Fruit fly (Drosophila melanogaster): Measurements from ENCODE around the gene Acp76A.

DNA sequence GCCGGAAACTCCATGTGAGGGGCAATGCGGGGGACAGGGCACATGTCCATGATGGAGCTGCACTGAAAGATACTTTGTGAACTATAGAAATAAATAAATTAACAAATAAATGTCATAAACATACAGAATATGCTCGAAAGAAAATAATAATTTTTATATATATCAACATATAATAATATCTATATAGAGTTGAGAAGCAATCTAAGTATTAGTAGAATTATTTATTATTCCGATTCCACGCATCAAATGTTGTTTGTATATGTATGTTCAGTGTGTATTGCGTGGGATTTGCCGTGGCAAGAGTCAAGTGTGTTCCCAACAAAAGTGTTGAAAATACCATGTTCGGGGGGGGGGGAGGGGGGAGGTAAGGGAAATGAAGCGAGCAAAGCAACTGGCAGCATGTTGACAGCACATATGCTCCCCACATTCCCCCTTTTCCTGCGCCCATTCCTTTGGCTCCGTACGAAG, 5.1 kb upstream of the Acp76A start:
- TF ChIP-seq ovo (GFP tag; optimal IDR thresholded peaks at IDR 0.05) (no peak), CG14711 (tag; optimal IDR thresholded peaks at IDR 0.05) (no peak), cnc (optimal IDR thresholded peaks at IDR 0.05) (no peak), CG33017 (tag; optimal IDR thresholded peaks at IDR 0.05) (no peak)
